Fruit fly (Drosophila melanogaster) whole organism, prepupa: Measurements from ENCODE around the gene Idh.

Experiments
- Blimp-1 ChIP-seq: fragments of 200-800 bp; sonication (Bioruptor generic); optimal IDR thresholded peaks from 3 replicates; lab custom pipeline; 2017; ENCODE audit warnings: missing biosample characterization, missing genetic modification characterization, mild to moderate bottlenecking, moderate library complexity, missing genetic modification reagents
- CG10631 ChIP-seq: fragments of 200-800 bp; sonication (Bioruptor generic); optimal IDR thresholded peaks from 2 replicates; lab custom pipeline; 2016; ENCODE audit warnings: missing biosample characterization, missing genetic modification characterization
- CG10669 ChIP-seq: fragments of 200-800 bp; sonication (Bioruptor generic); optimal IDR thresholded peaks from 3 replicates; lab custom pipeline; 2018; ENCODE audit warnings: missing biosample characterization, mild to moderate bottlenecking, missing genetic modification characterization, moderate library complexity
- CG11294 ChIP-seq: fragments of 200-800 bp; sonication (Bioruptor generic); IDR thresholded peaks from 2 replicates; pipeline ENCODE4 v1.3.6; 2022; ENCODE audit warnings: missing biosample characterization, missing genetic modification characterization
- CG11762 ChIP-seq: fragments of 200-800 bp; sonication (Bioruptor generic); optimal IDR thresholded peaks from 3 replicates; lab custom pipeline; 2016; ENCODE audit warnings: missing biosample characterization, missing genetic modification characterization; ENCODE audit not compliant: insufficient read depth
- CG11902 ChIP-seq: fragments of 200-800 bp; sonication (Bioruptor generic); optimal IDR thresholded peaks from 3 replicates; lab custom pipeline; 2016; ENCODE audit warnings: missing biosample characterization, missing genetic modification characterization
- CG15336 ChIP-seq: fragments of 200-800 bp; sonication (Bioruptor generic); IDR thresholded peaks from 2 replicates; pipeline ENCODE4 v1.3.6; 2022; ENCODE audit warnings: missing biosample characterization, missing genetic modification characterization
- CG3032 ChIP-seq: fragments of 200-800 bp; optimal IDR thresholded peaks from 2 replicates; lab custom pipeline; 2019; ENCODE audit warnings: missing biosample characterization, mild to moderate bottlenecking, missing genetic modification characterization, moderate library complexity
- CG31627 ChIP-seq: fragments of 200-800 bp; sonication (Bioruptor generic); optimal IDR thresholded peaks from 3 replicates; lab custom pipeline; 2016; ENCODE audit warnings: missing biosample characterization, missing genetic modification characterization
- CG32006 ChIP-seq: fragments of 200-800 bp; sonication (Bioruptor generic); optimal IDR thresholded peaks from 3 replicates; lab custom pipeline; 2017; ENCODE audit warnings: missing biosample characterization, mild to moderate bottlenecking, missing genetic modification characterization
- CG34406 ChIP-seq: fragments of 200-800 bp; sonication (Bioruptor generic); optimal IDR thresholded peaks from 3 replicates; lab custom pipeline; 2016; ENCODE audit warnings: missing biosample characterization, missing genetic modification characterization
- CG6276 ChIP-seq: fragments of 200-800 bp; sonication (Bioruptor generic); optimal IDR thresholded peaks from 2 replicates; lab custom pipeline; 2017; ENCODE audit warnings: missing biosample characterization, mild to moderate bottlenecking, missing genetic modification characterization
- CG6808 ChIP-seq: fragments of 200-800 bp; sonication (Bioruptor generic); optimal IDR thresholded peaks from 3 replicates; lab custom pipeline; 2017; ENCODE audit warnings: missing biosample characterization, missing genetic modification characterization, mild to moderate bottlenecking, moderate library complexity, missing genetic modification reagents
- CG6854 ChIP-seq: fragments of 200-800 bp; sonication (Bioruptor generic); optimal IDR thresholded peaks from 2 replicates; lab custom pipeline; 2017; ENCODE audit warnings: missing biosample characterization, mild to moderate bottlenecking, missing genetic modification characterization
- CG7368 ChIP-seq: fragments of 200-800 bp; sonication (Bioruptor generic); optimal IDR thresholded peaks from 3 replicates; lab custom pipeline; 2016; ENCODE audit warnings: missing biosample characterization, missing genetic modification characterization
- CG8119 ChIP-seq: fragments of 200-800 bp; sonication (Bioruptor generic); IDR thresholded peaks from 3 replicates; pipeline ENCODE4 v1.3.6; 2022; ENCODE audit warnings: missing biosample characterization, missing genetic modification characterization
- CG8319 ChIP-seq: fragments of 200-800 bp; sonication (Bioruptor generic); optimal IDR thresholded peaks from 3 replicates; lab custom pipeline; 2016; ENCODE audit warnings: missing biosample characterization, missing genetic modification characterization
- CG8632 ChIP-seq: fragments of 200-800 bp; sonication (Bioruptor generic); optimal IDR thresholded peaks from 3 replicates; lab custom pipeline; 2016; ENCODE audit warnings: missing biosample characterization, missing genetic modification characterization
- CG9139 ChIP-seq: fragments of 200-800 bp; sonication (Bioruptor generic); optimal IDR thresholded peaks from 3 replicates; lab custom pipeline; 2017; ENCODE audit warnings: missing biosample characterization, mild to moderate bottlenecking, missing genetic modification characterization
- Eip75B ChIP-seq: fragments of 200-800 bp; sonication (Bioruptor generic); optimal IDR thresholded peaks from 3 replicates; lab custom pipeline; 2016; ENCODE audit warnings: missing biosample characterization, missing genetic modification characterization
- Eip78C ChIP-seq: fragments of 200-800 bp; sonication (Bioruptor generic); peaks from one replicate; lab custom pipeline; 2016; ENCODE audit warnings: missing biosample characterization, missing genetic modification characterization
- Ets21C ChIP-seq: fragments of 200-800 bp; sonication (Bioruptor generic); optimal IDR thresholded peaks from 3 replicates; lab custom pipeline; 2016; ENCODE audit warnings: missing biosample characterization, missing genetic modification characterization
- Gug ChIP-seq: fragments of 200-800 bp; sonication (Bioruptor generic); IDR thresholded peaks from 2 replicates; pipeline ENCODE4 v1.3.6; 2022; ENCODE audit warnings: missing biosample characterization, missing genetic modification characterization
- Lpt ChIP-seq: fragments of 200-800 bp; sonication (Bioruptor generic); optimal IDR thresholded peaks from 3 replicates; lab custom pipeline; 2016; ENCODE audit warnings: missing biosample characterization, missing genetic modification characterization
- Met ChIP-seq: fragments of 200-800 bp; sonication (Bioruptor generic); optimal IDR thresholded peaks from 3 replicates; lab custom pipeline; 2016; ENCODE audit warnings: missing biosample characterization, missing genetic modification characterization
- OdsH ChIP-seq: fragments of 200-800 bp; sonication (Bioruptor generic); optimal IDR thresholded peaks from 3 replicates; lab custom pipeline; 2016; ENCODE audit warnings: missing biosample characterization, missing genetic modification characterization
- Smox ChIP-seq: fragments of 200-800 bp; sonication (Bioruptor generic); optimal IDR thresholded peaks from 3 replicates; lab custom pipeline; 2016; ENCODE audit warnings: missing biosample characterization, missing genetic modification characterization
- Sox102F ChIP-seq: fragments of 200-800 bp; sonication (Bioruptor generic); optimal IDR thresholded peaks from 2 replicates; lab custom pipeline; 2016; ENCODE audit warnings: missing biosample characterization, mild to moderate bottlenecking, missing genetic modification characterization
- Sox14 ChIP-seq: fragments of 200-800 bp; sonication (Bioruptor generic); optimal IDR thresholded peaks from 3 replicates; lab custom pipeline; 2016; ENCODE audit warnings: missing biosample characterization, missing genetic modification characterization
- Sox15 ChIP-seq: fragments of 200-800 bp; sonication (Bioruptor generic); optimal IDR thresholded peaks from 3 replicates; lab custom pipeline; 2016; ENCODE audit warnings: missing biosample characterization, missing genetic modification characterization
- acj6 ChIP-seq: fragments of 200-800 bp; sonication (Bioruptor generic); optimal IDR thresholded peaks from 3 replicates; lab custom pipeline; 2016; ENCODE audit warnings: missing biosample characterization, missing genetic modification characterization
- cyc ChIP-seq: fragments of 200-800 bp; sonication (Bioruptor generic); optimal IDR thresholded peaks from 3 replicates; lab custom pipeline; 2016; ENCODE audit warnings: missing biosample characterization, missing genetic modification characterization
- dac ChIP-seq: fragments of 200-800 bp; sonication (Bioruptor generic); optimal IDR thresholded peaks from 2 replicates; lab custom pipeline; 2017; ENCODE audit warnings: missing biosample characterization, mild to moderate bottlenecking, missing genetic modification characterization
- dsx ChIP-seq: fragments of 200-800 bp; optimal IDR thresholded peaks from 3 replicates; lab custom pipeline; 2019; ENCODE audit warnings: missing biosample characterization, mild to moderate bottlenecking, missing genetic modification characterization, moderate library complexity; ENCODE audit not compliant: poor library complexity, severe bottlenecking
- eg ChIP-seq: fragments of 200-800 bp; sonication (Bioruptor generic); IDR thresholded peaks from 3 replicates; pipeline ENCODE4 v1.3.6; 2022; ENCODE audit warnings: missing biosample characterization, missing genetic modification characterization
- fd85E ChIP-seq: fragments of 200-800 bp; sonication (Bioruptor generic); optimal IDR thresholded peaks from 3 replicates; lab custom pipeline; 2016; ENCODE audit warnings: missing biosample characterization, missing genetic modification characterization
- fkh ChIP-seq: fragments of 200-800 bp; sonication (Bioruptor generic); optimal IDR thresholded peaks from 3 replicates; lab custom pipeline; 2017; ENCODE audit warnings: missing biosample characterization, mild to moderate bottlenecking, missing genetic modification characterization, moderate library complexity
- lz ChIP-seq: fragments of 200-800 bp; sonication (Bioruptor generic); optimal IDR thresholded peaks from 3 replicates; lab custom pipeline; 2016; ENCODE audit warnings: missing biosample characterization, missing genetic modification characterization
- net ChIP-seq: fragments of 200-800 bp; sonication (Bioruptor generic); optimal IDR thresholded peaks from 3 replicates; lab custom pipeline; 2016; ENCODE audit warnings: missing biosample characterization, missing genetic modification characterization
- pdm3 ChIP-seq: fragments of 200-800 bp; sonication (Bioruptor generic); optimal IDR thresholded peaks from 3 replicates; lab custom pipeline; 2016; ENCODE audit warnings: missing biosample characterization, missing genetic modification characterization
- salr ChIP-seq, 2 experiments: fragments of 200-800 bp; sonication (Bioruptor generic); optimal IDR thresholded peaks; 3 replicates each; lab custom pipeline; 2016 to 2018; ENCODE audit warnings: missing biosample characterization in 2 of 2, missing genetic modification characterization in 2 of 2, mild to moderate bottlenecking in 1 of 2
- ss ChIP-seq, 2 experiments: fragments of 200-800 bp; sonication (Bioruptor generic); optimal IDR thresholded peaks; 2 replicates in 1 of 2; 3 replicates in 1 of 2; lab custom pipeline; 2017 to 2018; ENCODE audit warnings: mild to moderate bottlenecking in 2 of 2, missing biosample characterization in 2 of 2, missing genetic modification characterization in 2 of 2, moderate library complexity in 1 of 2
- svp ChIP-seq: fragments of 200-800 bp; sonication (Bioruptor generic); peaks from one replicate; lab custom pipeline; 2016; ENCODE audit warnings: missing biosample characterization, missing genetic modification characterization
- topi ChIP-seq: fragments of 200-800 bp; sonication (Bioruptor generic); optimal IDR thresholded peaks from 3 replicates; lab custom pipeline; 2016; ENCODE audit warnings: missing biosample characterization, missing genetic modification characterization
- vri ChIP-seq: fragments of 200-800 bp; sonication (Bioruptor generic); optimal IDR thresholded peaks from 3 replicates; lab custom pipeline; 2016; ENCODE audit warnings: missing biosample characterization, mild to moderate bottlenecking, missing genetic modification characterization

The Idh gene

dm6 chr3L:8368694-8369344 is 8.1 kb upstream of the Idh start (continued):
- TF ChIP-seq CG10631 (no peak), Sox102F (GFP tag; lab: Kevin White, UChicago) (peak; percentile 60), dsx (GFP tag; lab: Kevin White, UChicago) (no peak), Sox14 (peak; percentile 47), CG3032 (no peak), Eip75B (no peak), Smox (peak; percentile 76), lz (GFP tag; lab: Kevin White, UChicago) (peak; percentile 56), CG11762 (GFP tag; lab: Kevin White, UChicago) (no peak), Lpt (GFP tag; lab: Kevin White, UChicago) (no peak), CG10669 (no peak), pdm3 (GFP tag; lab: Kevin White, UChicago) (peak; percentile 23), CG7368 (GFP tag; lab: Kevin White, UChicago) (no peak), CG8632 (GFP tag; lab: Kevin White, UChicago) (peak; percentile 3), CG9139 (GFP tag; lab: Kevin White, UChicago) (no peak), fd85E (GFP tag; lab: Kevin White, UChicago) (no peak), svp (GFP tag; lab: Kevin White, UChicago) (peak; percentile 88), CG8119 (no peak), Blimp-1 (GFP tag; lab: Kevin White, UChicago) (no peak), Sox15 (GFP tag; lab: Kevin White, UChicago) (no peak), salr (GFP tag; optimal IDR thresholded peaks at IDR 0.05; lab: Kevin White, UChicago) (no peak), topi (peak; percentile 83)

- TF ChIP-seq Eip78C (GFP tag; lab: Kevin White, UChicago) (no peak), Blimp-1 (GFP tag; lab: Kevin White, UChicago) (no peak), vri (GFP tag; lab: Kevin White, UChicago) (no peak), CG15336 (GFP tag; lab: Robert Waterston, UW) (no peak), CG34406 (GFP tag; lab: Kevin White, UChicago) (no peak), CG10669 (no peak), CG3032 (no peak), lz (GFP tag; lab: Kevin White, UChicago) (no peak), OdsH (GFP tag; lab: Kevin White, UChicago) (no peak), ss (GFP tag; optimal IDR thresholded peaks at IDR 0.05; lab: Kevin White, UChicago) (no peak), CG8119 (no peak), acj6 (GFP tag; lab: Kevin White, UChicago) (no peak), Ets21C (GFP tag; lab: Kevin White, UChicago) (no peak), CG6808 (GFP tag; lab: Kevin White, UChicago) (no peak)
- TF ChIP-seq, all 60 proteins: peak for 0
Observed at dm6 chr3L:8363266-8363665, 2.6 kb upstream of the Idh start.

- TF ChIP-seq CG15336 (GFP tag; lab: Robert Waterston, UW), result no peak
- peak; percentile 78 for TF ChIP-seq CG6808 (GFP tag; lab: Kevin White, UChicago)
- no peak for TF ChIP-seq CG8632 (GFP tag; lab: Kevin White, UChicago)
- TF ChIP-seq CG11902 (GFP tag; lab: Kevin White, UChicago), result no peak
- TF ChIP-seq CG32006 (GFP tag; lab: Kevin White, UChicago), result peak; percentile 44
- peak; percentile 26 for TF ChIP-seq Lpt (GFP tag; lab: Kevin White, UChicago)
- TF ChIP-seq CG31627 (GFP tag; lab: Kevin White, UChicago), result no peak
- TF ChIP-seq Sox14, result no peak
- peak; percentile 25 for TF ChIP-seq CG3032
- TF ChIP-seq net (GFP tag; lab: Kevin White, UChicago), result no peak
- peak; percentile 55; the same call in 2 of the 3 replicates for TF ChIP-seq eg (GFP tag; lab: Robert Waterston, UW)
- TF ChIP-seq dac (GFP tag; lab: Kevin White, UChicago), result no peak
- TF ChIP-seq CG9139 (GFP tag; lab: Kevin White, UChicago), result peak; percentile 67
- no peak for TF ChIP-seq CG11762 (GFP tag; lab: Kevin White, UChicago)
- TF ChIP-seq Eip75B, result no peak
- no peak for TF ChIP-seq Met (GFP tag; lab: Kevin White, UChicago)
- TF ChIP-seq Gug, result no peak
- TF ChIP-seq CG11294 (GFP tag; lab: Robert Waterston, UW), result peak; percentile 8; the same call in 1 of the 2 replicates
- peak; percentile 20 for TF ChIP-seq dsx (GFP tag; lab: Kevin White, UChicago)
- peak; percentile 61; the same call in 2 of the 3 replicates for TF ChIP-seq CG8119
- TF ChIP-seq Eip78C (GFP tag; lab: Kevin White, UChicago), result no peak
- no peak for TF ChIP-seq CG8319
- no peak for TF ChIP-seq cyc (GFP tag; lab: Kevin White, UChicago)
- TF ChIP-seq CG7368 (GFP tag; lab: Kevin White, UChicago), result peak; percentile 19
- TF ChIP-seq CG6276, result peak; percentile 84
- no peak for TF ChIP-seq CG6854
- TF ChIP-seq fkh, result no peak
Observed at dm6 chr3L:8360063-8360642, 553 bp downstream of the Idh start.
